Fruit fly (Drosophila melanogaster): ENCODE results near the gene CG33099.

CG33099 gene

DNA sequence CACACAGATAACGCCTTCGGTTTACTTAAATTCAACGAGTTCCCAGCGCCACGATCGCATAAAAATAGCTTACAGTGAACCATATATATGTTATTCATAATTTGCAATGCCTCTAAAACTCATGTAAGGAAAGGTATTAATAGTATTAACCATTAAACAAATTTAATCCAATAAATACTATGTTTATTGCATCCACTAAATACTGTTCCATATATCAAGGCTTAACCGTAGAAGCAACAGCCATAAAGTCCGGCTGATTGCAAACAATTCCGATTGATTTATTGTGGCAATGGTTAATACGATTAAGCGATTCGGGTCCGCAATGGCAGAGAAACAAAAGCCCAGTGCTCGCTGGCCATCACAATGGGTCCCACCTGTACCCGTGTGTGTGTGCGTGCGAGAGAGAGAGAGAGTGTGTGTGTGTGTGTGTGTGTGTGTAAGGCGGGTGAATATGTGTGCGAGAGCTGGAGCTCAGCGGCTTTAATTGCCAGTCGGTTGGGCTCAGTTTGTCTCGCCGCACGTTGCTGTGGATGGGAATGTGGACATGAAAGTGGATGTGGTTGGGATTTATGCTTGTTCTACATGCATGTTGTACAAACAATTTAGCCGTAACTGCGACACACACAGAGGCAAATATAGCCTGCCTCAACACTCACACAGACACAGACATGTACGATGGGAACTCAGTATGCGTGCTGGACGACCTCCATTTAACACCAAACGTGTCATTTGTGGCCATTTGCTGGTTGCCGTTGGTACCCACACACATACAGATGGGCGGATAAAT is 35.7 kb downstream of the CG33099 start (continued):
- TF ChIP-seq stwl (tag; optimal IDR thresholded peaks at IDR 0.05) (no peak), ssp (GFP tag; IDR thresholded peaks at IDR 0.05) (no peak), MESR4 (GFP tag; optimal IDR thresholded peaks at IDR 0.05) (no peak), CG31441 (GFP tag; IDR thresholded peaks at IDR 0.05) (peak; percentile 32; the same call in 1 of the 2 replicates), CG7987 (GFP tag; optimal IDR thresholded peaks at IDR 0.05) (no peak), gcm2 (GFP tag; optimal IDR thresholded peaks at IDR 0.05) (no peak), CG18619 (GFP tag; optimal IDR thresholded peaks at IDR 0.05) (no peak), Lhr (GFP tag; optimal IDR thresholded peaks at IDR 0.05) (no peak), CG13296 (GFP tag; optimal IDR thresholded peaks at IDR 0.05) (peak; percentile 40), CG2199 (GFP tag; IDR thresholded peaks at IDR 0.05) (no peak), CG15269 (tag; optimal IDR thresholded peaks at IDR 0.05) (peak; percentile 25), CG6854 (GFP tag; optimal IDR thresholded peaks at IDR 0.05) (peak; percentile 13), CG6254 (GFP tag; optimal IDR thresholded peaks at IDR 0.05) (no peak), tap (tag; optimal IDR thresholded peaks at IDR 0.05) (peak; percentile 36), CG17328 (GFP tag; IDR thresholded peaks at IDR 0.05) (no peak), sim (GFP tag; IDR thresholded peaks at IDR 0.05) (no peak), bigmax (GFP tag; optimal IDR thresholded peaks at IDR 0.05) (no peak), Mes4 (GFP tag; optimal IDR thresholded peaks at IDR 0.05) (no peak), CG6654 (GFP tag; optimal IDR thresholded peaks at IDR 0.05) (peak; percentile 22), fd64A (GFP tag; optimal IDR thresholded peaks at IDR 0.05) (peak; percentile 3), mld (GFP tag; IDR thresholded peaks at IDR 0.05; ENCODE audit: partially characterized antibody) (no peak), ttk (GFP tag; IDR thresholded peaks at IDR 0.05) (0 out of 2 replicates have a peak, but pooled peaks have one; percentile 15), Ravus (GFP tag; IDR thresholded peaks at IDR 0.05) (no peak), vfl (GFP tag; optimal IDR thresholded peaks at IDR 0.05) (no peak), CG34422 (GFP tag; IDR thresholded peaks at IDR 0.05) (no peak), Elba2 (GFP tag; optimal IDR thresholded peaks at IDR 0.05) (no peak), CG3838 (GFP tag; optimal IDR thresholded peaks at IDR 0.05) (no peak), CG30403 (GFP tag; optimal IDR thresholded peaks at IDR 0.05) (peak; percentile 52), CG6813 (GFP tag; optimal IDR thresholded peaks at IDR 0.05) (no peak), Oaz (GFP tag; IDR thresholded peaks at IDR 0.05) (no peak), sc (optimal IDR thresholded peaks at IDR 0.05) (no peak), sc (GFP tag; optimal IDR thresholded peaks at IDR 0.05) (no peak), wek (GFP tag; optimal IDR thresholded peaks at IDR 0.05) (no peak), MTF-1 (GFP tag; optimal IDR thresholded peaks at IDR 0.05; ENCODE audit: borderline replicate concordance) (no peak), cwo (GFP tag; optimal IDR thresholded peaks at IDR 0.05) (peak; percentile 54), CG2678 (tag; optimal IDR thresholded peaks at IDR 0.05) (peak; percentile 85), CG4617 (GFP tag; optimal IDR thresholded peaks at IDR 0.05; ENCODE audit: borderline replicate concordance) (no peak), CG4730 (GFP tag; IDR thresholded peaks at IDR 0.05) (no peak), HLH54F (GFP tag; optimal IDR thresholded peaks at IDR 0.05) (peak; percentile 19), E2f1 (GFP tag; IDR thresholded peaks at IDR 0.05) (0 out of 2 replicates have a peak, but pooled peaks have one; percentile 30), al (GFP tag; IDR thresholded peaks at IDR 0.05) (peak; percentile 5; the same call in 1 of the 2 replicates), CG8290 (GFP tag; optimal IDR thresholded peaks at IDR 0.05) (no peak), CG8290 (tag; optimal IDR thresholded peaks at IDR 0.05) (no peak), hkb (optimal IDR thresholded peaks at IDR 0.05) (no peak), hkb (GFP tag; IDR thresholded peaks at IDR 0.05) (0 out of 2 replicates have a peak, but pooled peaks have one; percentile 7), kah (GFP tag; optimal IDR thresholded peaks at IDR 0.05) (no peak), nau (GFP tag; optimal IDR thresholded peaks at IDR 0.05) (peak; percentile 50), slbo (GFP tag; IDR thresholded peaks at IDR 0.05) (peak; percentile 44; the same call in 1 of the 2 replicates), mam (GFP tag; optimal IDR thresholded peaks at IDR 0.05) (no peak), Six4 (GFP tag; optimal IDR thresholded peaks at IDR 0.05) (peak; percentile 9)

Data from whole organism, embryonic.